Fruit fly (Drosophila melanogaster) whole organism, embryonic: Measurements from ENCODE around the gene p115.
A peak's percentile ranks its signal among the peaks of the same experiment; 100 is the strongest.

Experiments used
- Adf1 ChIP-seq: fragments of 200-800 bp; sonication (Bioruptor generic); IDR thresholded peaks from 2 replicates; pipeline ENCODE4 v1.3.6; 2022; ENCODE audit warnings: missing biosample characterization, missing genetic modification characterization
- Aef1 ChIP-seq: fragments of 200-800 bp; sonication (Bioruptor generic); IDR thresholded peaks from 3 replicates; pipeline ENCODE4 v1.3.6; 2022; ENCODE audit warnings: missing biosample characterization, missing genetic modification characterization
- Atf3 ChIP-seq: fragments of 200-800 bp; sonication (Bioruptor generic); optimal IDR thresholded peaks from 3 replicates; lab custom pipeline; 2016; ENCODE audit warnings: missing biosample characterization, missing genetic modification characterization
- BEAF-32 ChIP-seq: fragments of 200-800 bp; sonication (Bioruptor generic); optimal IDR thresholded peaks from 3 replicates; lab custom pipeline; 2017; ENCODE audit warnings: missing biosample characterization, missing genetic modification characterization, mild to moderate bottlenecking, moderate library complexity, missing genetic modification reagents
- CG10366 ChIP-seq: fragments of 200-800 bp; sonication (Bioruptor generic); IDR thresholded peaks from 2 replicates; pipeline ENCODE4 v1.3.6; 2022; ENCODE audit warnings: missing biosample characterization, missing genetic modification characterization
- CG11247 ChIP-seq: fragments of 200-800 bp; sonication (Bioruptor generic); IDR thresholded peaks from 2 replicates; pipeline ENCODE4 v1.3.6; 2022; ENCODE audit warnings: missing biosample characterization, missing genetic modification characterization
- CG11560 ChIP-seq: fragments of 200-800 bp; sonication (Bioruptor generic); IDR thresholded peaks from 3 replicates; pipeline ENCODE4 v1.3.6; 2022; ENCODE audit warnings: missing biosample characterization, missing genetic modification characterization
- CG12104 ChIP-seq: fragments of 200-800 bp; sonication (Bioruptor generic); optimal IDR thresholded peaks from 3 replicates; lab custom pipeline; 2016; ENCODE audit warnings: missing biosample characterization, missing genetic modification characterization
- CG1233 ChIP-seq: fragments of 200-800 bp; sonication (Bioruptor generic); optimal IDR thresholded peaks from 4 replicates; lab custom pipeline; 2018; ENCODE audit warnings: missing biosample characterization, mild to moderate bottlenecking, missing genetic modification characterization
- CG12659 ChIP-seq: fragments of 200-800 bp; sonication (Bioruptor generic); optimal IDR thresholded peaks from 3 replicates; lab custom pipeline; 2017; ENCODE audit warnings: mild to moderate bottlenecking, missing biosample characterization, missing genetic modification reagents, missing genetic modification characterization
- CG1602 ChIP-seq: fragments of 200-800 bp; sonication (Bioruptor generic); optimal IDR thresholded peaks from 3 replicates; lab custom pipeline; 2016; ENCODE audit warnings: missing biosample characterization, missing genetic modification characterization
- CG18619 ChIP-seq: fragments of 200-800 bp; sonication (Bioruptor generic); optimal IDR thresholded peaks from 3 replicates; lab custom pipeline; 2017; ENCODE audit warnings: missing biosample characterization, mild to moderate bottlenecking, missing genetic modification characterization
- CG30431 ChIP-seq: fragments of 200-800 bp; sonication (Bioruptor generic); optimal IDR thresholded peaks from 2 replicates; lab custom pipeline; 2017; ENCODE audit warnings: missing biosample characterization, missing genetic modification characterization
- CG31365 ChIP-seq: fragments of 200-800 bp; sonication (Bioruptor generic); optimal IDR thresholded peaks from 2 replicates; lab custom pipeline; 2018; ENCODE audit warnings: missing biosample characterization, mild to moderate bottlenecking, missing genetic modification characterization
- CG3847 ChIP-seq: fragments of 200-800 bp; sonication (Bioruptor generic); IDR thresholded peaks from 2 replicates; pipeline ENCODE4 v1.3.6; 2022; ENCODE audit warnings: missing biosample characterization, missing genetic modification characterization
- CG4424 ChIP-seq: fragments of 200-800 bp; sonication (Bioruptor generic); optimal IDR thresholded peaks from 3 replicates; lab custom pipeline; 2016; ENCODE audit warnings: missing biosample characterization, missing genetic modification characterization
- CG5180 ChIP-seq: fragments of 200-800 bp; sonication (Bioruptor generic); optimal IDR thresholded peaks from 3 replicates; lab custom pipeline; 2017; ENCODE audit warnings: missing biosample characterization, missing genetic modification characterization, mild to moderate bottlenecking, moderate library complexity, missing genetic modification reagents
- CG6654 ChIP-seq: fragments of 200-800 bp; sonication (Bioruptor generic); optimal IDR thresholded peaks from 2 replicates; lab custom pipeline; 2017; ENCODE audit warnings: missing biosample characterization, mild to moderate bottlenecking, missing genetic modification characterization
- CG7987 ChIP-seq: fragments of 200-800 bp; sonication (Bioruptor generic); optimal IDR thresholded peaks from 2 replicates; lab custom pipeline; 2018; ENCODE audit warnings: missing biosample characterization, mild to moderate bottlenecking, missing genetic modification characterization, moderate library complexity
- Deaf1 ChIP-seq: fragments of 200-800 bp; optimal IDR thresholded peaks from 3 replicates; lab custom pipeline; 2019; ENCODE audit warnings: missing biosample characterization, mild to moderate bottlenecking, missing genetic modification characterization, moderate library complexity
- Dref ChIP-seq: fragments of 200-800 bp; sonication (Bioruptor generic); IDR thresholded peaks from 2 replicates; pipeline ENCODE4 v1.3.6; 2022; ENCODE audit warnings: missing biosample characterization, missing genetic modification characterization
- Eip74EF ChIP-seq, 2 experiments: fragments of 200-800 bp in 1 of 2; fragments of >200 bp in 1 of 2; sonication (Bioruptor generic) in 1 of 2; optimal IDR thresholded peaks; 2 replicates each; lab custom pipeline; 2017 to 2019; ENCODE audit warnings: missing biosample characterization in 2 of 2, missing genetic modification characterization in 2 of 2, mild to moderate bottlenecking in 1 of 2, moderate library complexity in 1 of 2
- Fer3 ChIP-seq: fragments of 200-800 bp; sonication (Bioruptor generic); optimal IDR thresholded peaks from 2 replicates; lab custom pipeline; 2018; ENCODE audit warnings: missing biosample characterization, mild to moderate bottlenecking, missing genetic modification characterization, moderate library complexity
- Gsc ChIP-seq: fragments of 200-800 bp; sonication (Bioruptor generic); IDR thresholded peaks from 2 replicates; pipeline ENCODE4 v1.3.6; 2022; ENCODE audit warnings: missing biosample characterization, missing genetic modification characterization
- Meics ChIP-seq: fragments of 200-800 bp; sonication (Bioruptor generic); optimal IDR thresholded peaks from 2 replicates; lab custom pipeline; 2017; ENCODE audit warnings: missing biosample characterization, mild to moderate bottlenecking, missing genetic modification characterization
- Mes4 ChIP-seq: fragments of 200-800 bp; sonication (Bioruptor generic); optimal IDR thresholded peaks from 2 replicates; lab custom pipeline; 2016; ENCODE audit warnings: missing biosample characterization, missing genetic modification characterization
- Taf1 ChIP-seq: fragments of 200-800 bp; sonication (Bioruptor generic); IDR thresholded peaks from 2 replicates; pipeline ENCODE4 v1.3.6; 2022; ENCODE audit warnings: missing biosample characterization, missing genetic modification characterization
- Trl ChIP-seq, 3 experiments: fragments of >200 bp in 2 of 3; fragments of 200-800 bp in 1 of 3; sonication (Bioruptor generic) in 1 of 3; optimal IDR thresholded peaks; 2 replicates in 1 of 3; 3 replicates in 2 of 3; lab custom pipeline; 2016 to 2017; ENCODE audit warnings: missing biosample characterization in 1 of 3, missing genetic modification characterization in 1 of 3
- cad ChIP-seq: fragments of >200 bp; optimal IDR thresholded peaks from 2 replicates; lab custom pipeline; 2017; ENCODE audit warnings: missing biosample characterization, missing genetic modification characterization
- cwo ChIP-seq: fragments of 200-800 bp; sonication (Bioruptor generic); optimal IDR thresholded peaks from 3 replicates; lab custom pipeline; 2017; ENCODE audit warnings: missing biosample characterization, missing genetic modification characterization, mild to moderate bottlenecking, moderate library complexity, missing genetic modification reagents
- dati ChIP-seq: fragments of 200-800 bp; sonication (Bioruptor generic); IDR thresholded peaks from 2 replicates; pipeline ENCODE4 v1.3.6; 2022; ENCODE audit warnings: missing biosample characterization, missing genetic modification characterization
- en ChIP-seq: fragments of 200-800 bp; sonication (Bioruptor generic); optimal IDR thresholded peaks from 2 replicates; lab custom pipeline; 2016; ENCODE audit warnings: missing biosample characterization, missing genetic modification characterization
- esg ChIP-seq: fragments of 200-800 bp; sonication (Bioruptor generic); conservative IDR thresholded peaks from 2 replicates; pipeline ENCODE4 v1.3.6; 2022; ENCODE audit warnings: missing biosample characterization, missing genetic modification characterization
- eve ChIP-seq, 2 experiments: fragments of >200 bp; optimal IDR thresholded peaks; 2 replicates each; lab custom pipeline; 2017; ENCODE audit warnings: missing biosample characterization in 2 of 2, missing genetic modification characterization in 2 of 2
- ham ChIP-seq: fragments of 200-800 bp; sonication (Bioruptor generic); IDR thresholded peaks from 2 replicates; pipeline ENCODE4 v1.3.6; 2022; ENCODE audit warnings: missing biosample characterization, missing genetic modification characterization
- hbn ChIP-seq: fragments of 200-800 bp; sonication (Bioruptor generic); IDR thresholded peaks from 2 replicates; pipeline ENCODE4 v1.3.6; 2022; ENCODE audit warnings: missing biosample characterization, missing genetic modification characterization; ENCODE audit not compliant: partially characterized antibody
- klu ChIP-seq: fragments of 200-800 bp; sonication (Bioruptor generic); IDR thresholded peaks from 2 replicates; pipeline ENCODE4 v1.3.6; 2022; ENCODE audit warnings: missing biosample characterization, missing genetic modification characterization
- lmd ChIP-seq: fragments of 200-800 bp; sonication (Bioruptor generic); IDR thresholded peaks from 2 replicates; pipeline ENCODE4 v1.3.6; 2022; ENCODE audit warnings: missing biosample characterization, missing genetic modification characterization
- nmo ChIP-seq: fragments of 200-800 bp; sonication (Bioruptor generic); optimal IDR thresholded peaks from 2 replicates; lab custom pipeline; 2018; ENCODE audit warnings: missing biosample characterization, mild to moderate bottlenecking, missing genetic modification characterization, moderate library complexity
- pnt ChIP-seq: fragments of 200-800 bp; sonication (Bioruptor generic); optimal IDR thresholded peaks from 3 replicates; lab custom pipeline; 2016; ENCODE audit warnings: missing biosample characterization, missing genetic modification characterization
- ro ChIP-seq: fragments of 200-800 bp; sonication (Bioruptor generic); IDR thresholded peaks from 2 replicates; pipeline ENCODE4 v1.3.6; 2022; ENCODE audit warnings: missing biosample characterization, missing genetic modification characterization
- run ChIP-seq: fragments of 200-800 bp; sonication (Bioruptor generic); optimal IDR thresholded peaks from 3 replicates; lab custom pipeline; 2018; ENCODE audit warnings: missing biosample characterization, mild to moderate bottlenecking, missing genetic modification characterization
- shn ChIP-seq: fragments of 200-800 bp; sonication (Bioruptor generic); optimal IDR thresholded peaks from 3 replicates; lab custom pipeline; 2016; ENCODE audit warnings: missing biosample characterization, missing genetic modification characterization
- tna ChIP-seq: fragments of 200-800 bp; sonication (Bioruptor generic); IDR thresholded peaks from 2 replicates; pipeline ENCODE4 v1.3.6; 2022; ENCODE audit warnings: missing biosample characterization, missing genetic modification characterization; ENCODE audit not compliant: partially characterized antibody
- unc-4 ChIP-seq: fragments of 200-800 bp; sonication (Bioruptor generic); IDR thresholded peaks from 2 replicates; pipeline ENCODE4 v1.3.6; 2022; ENCODE audit warnings: missing biosample characterization, missing genetic modification characterization; ENCODE audit not compliant: partially characterized antibody
- wek ChIP-seq: fragments of 200-800 bp; sonication (Bioruptor generic); optimal IDR thresholded peaks from 3 replicates; lab custom pipeline; 2018; ENCODE audit warnings: missing biosample characterization, mild to moderate bottlenecking, missing genetic modification characterization, moderate library complexity
- zen ChIP-seq: fragments of 200-800 bp; sonication (Bioruptor generic); optimal IDR thresholded peaks from 3 replicates; lab custom pipeline; 2018; ENCODE audit warnings: missing biosample characterization, mild to moderate bottlenecking, missing genetic modification characterization, moderate library complexity

Gene p115

DNA sequence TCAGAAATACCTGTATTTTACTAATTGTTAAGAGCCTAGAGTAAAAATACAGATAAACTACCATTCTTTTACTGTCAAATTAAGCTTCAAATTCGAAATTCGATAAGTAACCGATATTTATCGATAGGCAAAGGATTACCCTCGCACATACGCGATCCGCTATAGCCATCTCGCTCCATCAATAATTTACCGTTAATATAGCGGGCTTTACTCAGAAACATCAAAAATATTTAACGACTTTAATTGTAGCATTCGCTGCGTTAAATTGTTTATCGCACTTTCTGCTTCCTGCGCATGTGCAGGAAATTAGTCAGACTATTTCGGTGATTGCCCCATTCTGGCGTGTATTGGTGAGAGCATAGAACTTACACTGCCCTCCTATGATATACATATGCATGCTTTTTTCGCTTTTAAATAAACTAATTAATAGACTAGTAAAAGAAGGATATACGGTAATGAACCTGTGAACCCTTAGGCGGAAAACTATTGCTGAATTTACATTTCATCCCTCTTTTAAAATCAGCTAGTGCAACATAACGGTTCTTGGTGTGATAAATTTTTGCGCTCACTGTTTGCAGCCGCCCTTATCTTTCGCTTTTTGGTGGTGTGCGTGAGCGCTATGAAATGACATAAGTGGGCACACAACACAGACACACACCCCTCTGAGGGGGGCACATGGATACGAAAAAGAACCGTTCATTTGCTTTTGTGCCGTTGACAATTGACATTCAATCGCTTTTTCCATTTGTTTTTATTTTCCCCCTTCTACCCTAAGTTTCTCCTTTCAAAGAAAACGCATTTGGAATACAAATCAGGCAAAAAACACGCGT is 14.6 kb downstream of the p115 start, which contains the start of the genes dpr14 and spidey (continued):
- TF ChIP-seq hbn (GFP tag; lab: Robert Waterston, UW) (no peak), CG7987 (peak; percentile 78), CG1233 (GFP tag; lab: Kevin White, UChicago) (peak; percentile 85), ham (GFP tag; lab: Robert Waterston, UW) (peak; percentile 78), CG18619 (GFP tag; lab: Kevin White, UChicago) (peak; percentile 90), en (GFP tag; lab: Kevin White, UChicago) (peak; percentile 38)

DNA sequence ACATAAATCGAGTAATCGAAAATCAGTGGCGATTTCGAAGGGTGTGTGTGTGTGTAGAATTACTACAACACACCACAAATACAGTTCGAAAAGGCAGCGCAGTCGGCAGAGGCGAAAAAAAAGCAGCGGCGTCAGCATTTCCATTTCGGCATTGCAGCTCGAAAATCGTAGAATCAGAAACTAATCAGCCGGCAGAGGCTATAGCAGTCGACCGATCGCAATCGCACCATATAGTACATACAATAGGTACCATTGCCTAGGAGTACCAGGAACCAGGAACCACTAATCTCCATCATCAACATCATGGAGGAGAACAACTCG is 15.2 kb downstream of the p115 start:
- TF ChIP-seq Taf1 (GFP tag; lab: Robert Waterston, UW) (no peak), klu (GFP tag; lab: Robert Waterston, UW) (no peak), Mes4 (no peak), pnt (GFP tag; lab: Kevin White, UChicago) (no peak), CG3847 (GFP tag; lab: Robert Waterston, UW) (no peak), Adf1 (peak; percentile 5), Gsc (GFP tag; lab: Robert Waterston, UW) (no peak), CG10366 (GFP tag; lab: Robert Waterston, UW) (no peak), CG11247 (GFP tag; lab: Robert Waterston, UW) (no peak), Dref (GFP tag; lab: Robert Waterston, UW) (0 out of 2 replicates have a peak, but pooled peaks have one; percentile 1), tna (no peak), Atf3 (GFP tag; lab: Kevin White, UChicago) (no peak), CG30431 (GFP tag; lab: Kevin White, UChicago) (no peak), CG6654 (no peak)
- TF ChIP-seq, all 482 proteins: peak for 2

DNA sequence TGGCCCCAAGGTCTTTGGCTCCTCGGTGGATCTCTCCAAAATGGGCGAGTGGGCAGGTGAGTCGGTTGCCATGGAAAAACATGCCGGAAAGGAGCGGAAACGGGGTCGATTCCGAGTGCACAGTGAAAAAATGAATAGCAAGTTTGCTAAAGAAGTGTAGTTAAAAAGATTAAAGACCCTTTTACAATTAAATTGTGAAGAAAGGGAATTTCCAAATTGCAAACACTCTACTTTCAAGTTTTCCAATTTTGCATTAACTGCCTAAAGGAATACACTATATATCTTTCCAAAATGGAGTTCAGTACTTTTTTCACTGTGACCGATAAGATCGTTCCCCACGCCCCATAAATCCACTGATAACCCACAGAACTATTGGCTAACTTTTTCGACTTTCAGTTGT is 15.7 kb downstream of the p115 start:
- TF ChIP-seq Fer3 (tag; lab: Kevin White, UChicago), result peak; percentile 3
- TF ChIP-seq nmo, result peak; percentile 17
- no peak for TF ChIP-seq run
- no peak for TF ChIP-seq CG31365 (tag; lab: Kevin White, UChicago)
- no peak for TF ChIP-seq Deaf1 (tag; lab: Kevin White, UChicago)
- TF ChIP-seq cwo, result peak; percentile 14
- no peak for TF ChIP-seq Trl (optimal IDR thresholded peaks at IDR 0.05; lab: Kevin White, UChicago)
- no peak for TF ChIP-seq Trl (GFP tag; optimal IDR thresholded peaks at IDR 0.05; lab: Kevin White, UChicago)
- TF ChIP-seq CG4424 (GFP tag; lab: Kevin White, UChicago), result peak; percentile 20
- no peak for TF ChIP-seq pnt (GFP tag; lab: Kevin White, UChicago)
- TF ChIP-seq shn (GFP tag; lab: Kevin White, UChicago), result no peak
- no peak for TF ChIP-seq Atf3 (GFP tag; lab: Kevin White, UChicago)
- TF ChIP-seq ro (GFP tag; lab: Robert Waterston, UW), result no peak
- no peak for TF ChIP-seq cad
- TF ChIP-seq Meics, result peak; percentile 42
- TF ChIP-seq esg (GFP tag; lab: Robert Waterston, UW), result 0 out of 2 replicates have a peak, but pooled peaks have one; percentile 11
- TF ChIP-seq CG1602, result no peak
- no peak for TF ChIP-seq eve (GFP tag; optimal IDR thresholded peaks at IDR 0.05; lab: Kevin White, UChicago)
- TF ChIP-seq zen (tag; lab: Kevin White, UChicago), result no peak
- TF ChIP-seq CG5180 (GFP tag; lab: Kevin White, UChicago), result no peak
- TF ChIP-seq BEAF-32 (GFP tag; lab: Kevin White, UChicago), result no peak
- TF ChIP-seq CG12659, result peak; percentile 24
- TF ChIP-seq Eip74EF (GFP tag; optimal IDR thresholded peaks at IDR 0.05; lab: Kevin White, UChicago), result no peak
- no peak for TF ChIP-seq unc-4
- no peak for TF ChIP-seq dati (GFP tag; lab: Robert Waterston, UW)
- TF ChIP-seq CG11560 (tag; lab: Robert Waterston, UW), result no peak
- no peak for TF ChIP-seq CG12104 (GFP tag; lab: Kevin White, UChicago)
- TF ChIP-seq lmd (GFP tag; lab: Robert Waterston, UW), result 0 out of 2 replicates have a peak, but pooled peaks have one; percentile 33
- TF ChIP-seq Aef1, result no peak
- TF ChIP-seq wek (GFP tag; lab: Kevin White, UChicago), result no peak
